Worm (Caenorhabditis elegans) whole organism, L4/young adult: ENCODE measurements around the gene nhr-50.

ENCODE experiments used
- W03F9.2 ChIP-seq: fragments of 150-350 bp; optimal IDR thresholded peaks from 2 replicates; lab custom pipeline; 2014; ENCODE audit warnings: missing biosample characterization, missing genetic modification characterization
- him-1 ChIP-seq: sonication (generic microtip); optimal IDR thresholded peaks from 2 replicates; lab custom pipeline; 2016; ENCODE audit warnings: missing genotype, missing genetic modification reagents, missing genetic modification characterization, missing compliant biosample characterization

DNA sequence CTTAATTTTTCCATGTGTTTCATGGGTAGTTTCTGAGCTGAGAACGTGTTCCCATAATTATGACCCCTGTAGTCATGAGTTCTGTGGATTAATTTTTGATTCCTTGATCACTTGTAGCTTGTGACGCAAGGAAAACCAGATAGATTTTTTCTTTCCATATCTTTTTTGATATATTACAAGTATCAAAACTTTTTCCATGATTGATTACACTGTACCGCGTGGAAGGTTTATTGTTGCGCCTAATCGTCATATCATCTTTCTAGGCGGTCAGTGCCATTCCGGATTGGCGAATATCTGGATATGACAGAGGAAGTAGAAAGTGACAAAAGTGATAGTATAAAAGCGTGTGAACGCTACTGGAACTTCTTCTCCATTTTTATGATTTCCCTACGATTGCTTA is 46.1 kb upstream of the nhr-50 start, which contains the start of gene ZK285.2:
- TF ChIP-seq him-1 (tag; lab: Kevin White, UChicago) (no peak), W03F9.2 (no peak)
